Worm (Caenorhabditis elegans): ENCODE results near the gene gcy-22.

The gcy-22 gene

DNA sequence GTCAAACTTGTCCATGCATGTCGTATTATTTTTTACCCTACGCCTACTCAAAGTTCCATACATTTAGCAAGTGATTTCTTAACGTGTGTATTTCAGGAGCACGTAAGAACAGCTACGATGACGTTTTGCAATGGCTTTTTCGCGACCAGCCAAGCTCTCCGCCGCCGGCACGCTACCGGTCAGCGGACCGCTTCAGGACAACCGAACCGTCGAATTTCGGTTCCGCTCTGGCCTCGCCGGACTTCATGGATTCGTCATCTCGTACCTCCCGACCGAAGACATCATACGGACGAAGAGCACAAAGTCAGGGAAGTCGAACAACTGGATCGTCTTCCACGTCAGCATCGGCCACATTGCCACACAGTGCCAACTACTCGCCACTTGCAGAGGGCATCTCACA, 41.2 kb downstream of the gcy-22 start:
- TF ChIP-seq xnd-1 (tag; optimal IDR thresholded peaks at IDR 0.05) = no peak
- TF ChIP-seq hrde-1 (tag; optimal IDR thresholded peaks at IDR 0.05; ENCODE audit: borderline replicate concordance) = no peak
- peak; percentile 26; the same call in 1 of the 2 replicates for TF ChIP-seq ztf-25 (GFP tag; IDR thresholded peaks at IDR 0.05)
- no peak for TF ChIP-seq F23B12.7 (tag; optimal IDR thresholded peaks at IDR 0.05; ENCODE audit: insufficient read depth)
- TF ChIP-seq lsl-1 (GFP tag; optimal IDR thresholded peaks at IDR 0.05) = no peak
- no peak for TF ChIP-seq nfya-2 (GFP tag; IDR thresholded peaks at IDR 0.05)
- TF ChIP-seq B0336.3 (GFP tag; IDR thresholded peaks at IDR 0.05) = peak; percentile 19; the same call in 1 of the 2 replicates
- no peak for TF ChIP-seq Y67H2A.10 (GFP tag; conservative IDR thresholded peaks at IDR 0.05)
- no peak for TF ChIP-seq lir-1 (GFP tag; conservative IDR thresholded peaks at IDR 0.05)
- TF ChIP-seq dpff-1 (tag; optimal IDR thresholded peaks at IDR 0.05) = no peak
- no peak for TF ChIP-seq cebp-1 (GFP tag; IDR thresholded peaks at IDR 0.05)
- peak; percentile 26 for TF ChIP-seq cebp-1 (tag; optimal IDR thresholded peaks at IDR 0.05)
- TF ChIP-seq mxl-1 (tag; optimal IDR thresholded peaks at IDR 0.05) = no peak
- TF ChIP-seq ceh-58 (GFP tag; IDR thresholded peaks at IDR 0.05) = 0 out of 2 replicates have a peak, but pooled peaks have one; percentile 27
- TF ChIP-seq snpc-3.4 (tag; optimal IDR thresholded peaks at IDR 0.05) = no peak
- TF ChIP-seq zfh-2 (GFP tag; conservative IDR thresholded peaks at IDR 0.05) = peak; percentile 74
- no peak for TF ChIP-seq ets-4 (GFP tag; optimal IDR thresholded peaks at IDR 0.05)
- TF ChIP-seq F10E7.11 (tag; optimal IDR thresholded peaks at IDR 0.05) = no peak
- TF ChIP-seq F33H1.4 (GFP tag; IDR thresholded peaks at IDR 0.05) = no peak
- peak; percentile 50; the same call in 1 of the 2 replicates for TF ChIP-seq egrh-3 (GFP tag; IDR thresholded peaks at IDR 0.05)
- TF ChIP-seq ztf-22 (GFP tag; optimal IDR thresholded peaks at IDR 0.05) = no peak
- no peak for TF ChIP-seq lag-1 (GFP tag; IDR thresholded peaks at IDR 0.05)
- no peak for TF ChIP-seq madf-6 (GFP tag; IDR thresholded peaks at IDR 0.05)
- TF ChIP-seq ztf-3 (GFP tag; optimal IDR thresholded peaks at IDR 0.05) = no peak
- TF ChIP-seq Y56A3A.18 (GFP tag; IDR thresholded peaks at IDR 0.05) = 0 out of 2 replicates have a peak, but pooled peaks have one; percentile 27
- no peak for TF ChIP-seq pha-4 (tag; optimal IDR thresholded peaks at IDR 0.05)
- no peak for TF ChIP-seq nfya-1 (tag; optimal IDR thresholded peaks at IDR 0.05; ENCODE audit: borderline replicate concordance, insufficient read depth)
- TF ChIP-seq F37B4.10 (GFP tag; IDR thresholded peaks at IDR 0.05) = no peak
- no peak for TF ChIP-seq tbp1 (GFP tag; optimal IDR thresholded peaks at IDR 0.05)
- TF ChIP-seq dox-1 (GFP tag; IDR thresholded peaks at IDR 0.05) = no peak
- TF ChIP-seq hmg-1.2 (GFP tag; IDR thresholded peaks at IDR 0.05) = 0 out of 2 replicates have a peak, but pooled peaks have one; percentile 13
- peak; percentile 36 for TF ChIP-seq repo-1 (tag; optimal IDR thresholded peaks at IDR 0.05)
- peak; percentile 51 for TF ChIP-seq F52B5.7 (tag; optimal IDR thresholded peaks at IDR 0.05)

DNA sequence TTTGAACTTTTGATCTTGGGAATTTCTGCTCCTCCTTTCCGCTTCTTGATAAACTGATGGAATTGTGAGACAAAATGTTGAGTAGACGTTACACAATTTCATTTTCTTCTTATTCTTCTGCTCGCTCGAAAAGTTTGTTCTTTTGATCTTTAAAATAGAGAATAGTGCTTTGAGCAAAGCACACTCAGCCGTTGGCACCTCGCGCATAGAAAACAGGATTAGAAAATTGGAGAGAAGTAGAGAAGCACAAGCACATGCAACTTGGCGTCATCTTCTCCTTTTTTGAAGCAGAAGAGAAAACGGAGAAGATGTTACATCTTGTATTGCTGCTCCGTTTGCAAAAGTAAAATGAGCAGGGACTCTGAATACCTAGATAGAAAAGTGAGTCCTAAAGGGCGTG, 42.7 kb downstream of the gcy-22 start:
- TF ChIP-seq B0336.3 (GFP tag; IDR thresholded peaks at IDR 0.05) = no peak
- TF ChIP-seq unc-130 (GFP tag; optimal IDR thresholded peaks at IDR 0.05) = no peak
- TF ChIP-seq cebp-1 (GFP tag; IDR thresholded peaks at IDR 0.05) = no peak
- TF ChIP-seq cebp-1 (tag; optimal IDR thresholded peaks at IDR 0.05) = peak; percentile 22
- no peak for TF ChIP-seq hlh-12 (tag; optimal IDR thresholded peaks at IDR 0.05)
- peak; percentile 11 for TF ChIP-seq ceh-27 (GFP tag; optimal IDR thresholded peaks at IDR 0.05)
- peak; percentile 31 for TF ChIP-seq lin-40 (tag; optimal IDR thresholded peaks at IDR 0.05)
- TF ChIP-seq let-607 (tag; optimal IDR thresholded peaks at IDR 0.05) = peak in 1 of 2 experiments; percentile 12
- peak; percentile 25 for TF ChIP-seq atf-7 (tag; optimal IDR thresholded peaks at IDR 0.05)
- TF ChIP-seq ama-1 (optimal IDR thresholded peaks at IDR 0.05) = no peak
- TF ChIP-seq ama-1 (GFP tag; optimal IDR thresholded peaks at IDR 0.05) = peak in 1 of 2 experiments; percentile 61
- peak; percentile 96 for TF ChIP-seq madf-10 (tag; optimal IDR thresholded peaks at IDR 0.05)
- TF ChIP-seq egl-44 (GFP tag; IDR thresholded peaks at IDR 0.05) = no peak
- TF ChIP-seq him-1 (tag; optimal IDR thresholded peaks at IDR 0.05) = no peak
- TF ChIP-seq K12H6.12 (tag; optimal IDR thresholded peaks at IDR 0.05) = no peak
- no peak for TF ChIP-seq F52B5.7 (tag; optimal IDR thresholded peaks at IDR 0.05)
- peak; percentile 5 for TF ChIP-seq somi-1 (GFP tag; optimal IDR thresholded peaks at IDR 0.05)

Data from whole organism, young adult.